Worm (Caenorhabditis elegans): ENCODE measurements around the gene fip-4.

DNA sequence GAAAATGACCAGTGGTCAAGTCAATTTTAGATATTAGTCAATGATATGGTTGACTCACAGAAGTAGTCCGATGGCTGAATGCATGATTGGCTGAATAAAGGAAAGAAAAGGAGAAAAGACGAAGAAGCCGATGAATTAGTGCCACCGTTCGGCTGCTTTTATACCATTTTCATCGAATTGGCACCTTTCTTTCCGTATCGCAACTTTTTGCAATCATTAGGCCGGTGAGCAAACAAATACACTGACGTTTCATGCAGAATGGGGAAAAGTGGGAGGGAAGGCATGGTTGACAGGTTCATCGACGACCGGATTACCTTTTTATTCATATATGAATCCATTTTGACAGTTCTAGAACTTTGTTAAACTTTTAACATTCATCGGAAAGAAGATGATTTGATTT lies 10.1 kb upstream of the fip-4 start, which contains the start of gene idpc-2:
- TF ChIP-seq ama-1 (optimal IDR thresholded peaks at IDR 0.05) (no peak), tbx-11 (GFP tag; IDR thresholded peaks at IDR 0.05) (no peak), flt-1 (GFP tag; IDR thresholded peaks at IDR 0.05) (no peak), hmg-4 (GFP tag; optimal IDR thresholded peaks at IDR 0.05) (no peak), ceh-13 (GFP tag; optimal IDR thresholded peaks at IDR 0.05) (no peak), tbx-37 (GFP tag; conservative IDR thresholded peaks at IDR 0.05) (no peak)

All from whole organism, early embryonic.